Worm (Caenorhabditis elegans): ENCODE data around the gene F49C5.10.

- TF ChIP-seq klf-2 (GFP tag; conservative IDR thresholded peaks at IDR 0.05), result no peak
- no peak for TF ChIP-seq ztf-23 (GFP tag; IDR thresholded peaks at IDR 0.05)
- no peak for TF ChIP-seq med-1 (GFP tag; optimal IDR thresholded peaks at IDR 0.05; ENCODE audit: insufficient read depth)
- no peak for TF ChIP-seq tab-1 (GFP tag; IDR thresholded peaks at IDR 0.05)
- TF ChIP-seq T22C8.4 (GFP tag; IDR thresholded peaks at IDR 0.05), result no peak
- no peak for TF ChIP-seq flt-1 (GFP tag; IDR thresholded peaks at IDR 0.05)
- no peak for TF ChIP-seq ztf-29 (GFP tag; IDR thresholded peaks at IDR 0.05)
Observed at ce11 chrII:12547547-12547946, 991 bp downstream of the F49C5.10 start, which contains the start of gene F49C5.16.

Data from whole organism, midembryonic.